Worm (Caenorhabditis elegans): ENCODE data around the gene wnk-1.

DNA sequence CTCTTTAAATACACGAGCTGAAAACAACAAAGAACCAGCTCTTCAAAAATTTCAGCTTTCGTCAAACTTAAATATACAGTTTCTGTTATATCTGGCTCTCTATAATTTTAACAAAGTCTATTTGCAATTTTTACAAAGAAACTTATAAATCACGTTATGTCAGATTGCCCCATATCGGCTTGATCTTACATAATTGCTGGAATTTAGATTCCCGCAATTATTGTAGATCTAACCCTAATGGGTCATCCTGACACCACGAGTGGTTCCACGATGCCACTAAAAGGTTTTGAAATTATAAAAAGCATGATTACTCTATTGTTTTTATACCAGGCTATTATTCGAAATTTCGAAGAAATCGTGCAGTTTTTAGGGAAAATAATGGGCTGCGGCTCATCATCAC lies 51.2 kb downstream of the wnk-1 start, which contains the start of gene Y11D7A.8:
- TF ChIP-seq nhr-76 (tag; optimal IDR thresholded peaks at IDR 0.05) (no peak), fos-1 (tag; optimal IDR thresholded peaks at IDR 0.05) (no peak), nhr-41 (GFP tag; IDR thresholded peaks at IDR 0.05) (no peak), nhr-77 (tag; optimal IDR thresholded peaks at IDR 0.05) (no peak), skn-1 (tag; optimal IDR thresholded peaks at IDR 0.05) (no peak), dmd-8 (GFP tag; IDR thresholded peaks at IDR 0.05) (no peak), ZK337.2 (GFP tag; IDR thresholded peaks at IDR 0.05) (no peak), ces-1 (GFP tag; optimal IDR thresholded peaks at IDR 0.05) (no peak), lin-13 (GFP tag; optimal IDR thresholded peaks at IDR 0.05) (no peak), set-16 (GFP tag; IDR thresholded peaks at IDR 0.05) (no peak)
